Worm (Caenorhabditis elegans) whole organism, L4/young adult: ENCODE results near the gene Y54F10AM.11.

Source experiments
- W03F9.2 ChIP-seq: fragments of 150-350 bp; optimal IDR thresholded peaks from 2 replicates; lab custom pipeline; 2014; ENCODE audit warnings: missing biosample characterization, missing genetic modification characterization
- him-1 ChIP-seq: sonication (generic microtip); optimal IDR thresholded peaks from 2 replicates; lab custom pipeline; 2016; ENCODE audit warnings: missing genotype, missing genetic modification reagents, missing genetic modification characterization, missing compliant biosample characterization

ce11 chrIII:2528621-2529113 is 35.1 kb downstream of the Y54F10AM.11 start, which contains the start of the genes Y54F10AM.15, rbc-2 and ndua-8:
- TF ChIP-seq him-1 (tag; lab: Kevin White, UChicago) (peak; percentile 69), W03F9.2 (tag; lab: Kevin White, UChicago) (peak; percentile 96)
